Worm (Caenorhabditis elegans): ENCODE data around the gene fbxa-170.

DNA sequence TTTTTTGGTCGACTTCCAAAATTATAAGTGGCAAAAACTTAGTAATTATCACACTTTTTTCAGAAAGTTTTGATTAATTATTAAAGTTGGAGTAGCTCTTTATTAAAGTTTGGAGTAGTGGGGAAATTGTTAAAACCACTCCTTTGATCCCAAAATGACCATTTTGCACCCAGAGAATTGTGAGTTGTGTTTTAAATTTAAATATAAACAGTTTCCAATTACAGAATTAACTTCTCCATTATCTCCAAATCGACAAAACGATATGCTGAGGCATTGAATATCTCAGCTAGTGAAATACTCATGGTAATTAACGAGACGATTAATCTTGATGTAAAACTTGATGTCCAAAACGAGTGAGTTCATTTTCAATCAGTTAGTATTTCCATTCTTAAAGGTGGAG, 50.1 kb downstream of the fbxa-170 start, which contains the start of gene fbxb-58:
- TF ChIP-seq D2030.7 (GFP tag; IDR thresholded peaks at IDR 0.05) (no peak), snpc-4 (GFP tag; optimal IDR thresholded peaks at IDR 0.05) (no peak), snpc-4 (tag; optimal IDR thresholded peaks at IDR 0.05) (no peak), chd-7 (tag; optimal IDR thresholded peaks at IDR 0.05) (no peak)
